Worm (Caenorhabditis elegans) whole organism, young adult: Measurements from ENCODE around the gene dmd-7.

Experiments used
- F39B2.1 ChIP-seq: fragments of 200-800 bp; sonication (Bioruptor generic); IDR thresholded peaks from 2 replicates; pipeline ENCODE4 v1.3.6; 2022; ENCODE audit warnings: missing genetic modification reagents, missing genetic modification characterization, missing compliant biosample characterization
- ceh-58 ChIP-seq: fragments of 200-800 bp; sonication (Bioruptor generic); IDR thresholded peaks from 2 replicates; pipeline ENCODE4 v1.3.6; 2022; ENCODE audit warnings: missing genetic modification characterization, missing compliant biosample characterization
- fkh-3 ChIP-seq: sonication (generic microtip); optimal IDR thresholded peaks from 2 replicates; lab custom pipeline; 2016; ENCODE audit warnings: mild to moderate bottlenecking, missing genetic modification characterization, missing compliant biosample characterization
- sdz-38 ChIP-seq: sonication (generic microtip); optimal IDR thresholded peaks from 2 replicates; lab custom pipeline; 2016; ENCODE audit warnings: missing genotype, missing genetic modification characterization, missing compliant biosample characterization
- snpc-4 ChIP-seq, 5 experiments: fragments of 150-350 bp in 1 of 5; sonication (generic microtip) in 4 of 5; optimal IDR thresholded peaks; 2 replicates each; lab custom pipeline; 2014 to 2018; ENCODE audit warnings: missing genetic modification characterization in 5 of 5, missing biosample characterization in 3 of 5, antibody characterized with exemption in 2 of 5, mild to moderate bottlenecking in 2 of 5, missing compliant biosample characterization in 2 of 5, missing genotype in 2 of 5, moderate library complexity in 2 of 5, missing genetic modification reagents in 1 of 5
- tbx-9 ChIP-seq: sonication (generic microtip); optimal IDR thresholded peaks from 2 replicates; lab custom pipeline; 2016; ENCODE audit warnings: borderline replicate concordance, missing genetic modification characterization, inconsistent platforms, missing compliant biosample characterization
- tlf-1 ChIP-seq: fragments of 200-800 bp; sonication (Bioruptor generic); optimal IDR thresholded peaks from 2 replicates; lab custom pipeline; 2018; ENCODE audit warnings: mild to moderate bottlenecking, missing genetic modification characterization, missing compliant biosample characterization
- unc-130 ChIP-seq: sonication (generic microtip); optimal IDR thresholded peaks from 2 replicates; lab custom pipeline; 2016; ENCODE audit warnings: missing genetic modification reagents, missing genetic modification characterization, missing compliant biosample characterization

ce11 chrV:6280067-6280466 lies 33.3 kb downstream of the dmd-7 start:
- TF ChIP-seq ceh-58 (GFP tag; lab: Robert Waterston, UW) = no peak
- no peak for TF ChIP-seq sdz-38
- TF ChIP-seq fkh-3 = no peak
- TF ChIP-seq tbx-9 (tag; lab: Kevin White, UChicago) = no peak
- no peak for TF ChIP-seq tlf-1
- TF ChIP-seq unc-130 (GFP tag; lab: Kevin White, UChicago) = no peak
- no peak for TF ChIP-seq snpc-4 (GFP tag; optimal IDR thresholded peaks at IDR 0.05; lab: Kevin White, UChicago)
- no peak for TF ChIP-seq snpc-4 (tag; optimal IDR thresholded peaks at IDR 0.05; lab: Kevin White, UChicago)
- TF ChIP-seq F39B2.1 = no peak
